Fruit fly (Drosophila melanogaster) whole organism, adult: Measurements from ENCODE around the gene toc.
A peak's percentile ranks its signal among the peaks of the same experiment; 100 is the strongest.

Experiments
- CG11617 ChIP-seq: fragments of 200-800 bp; sonication (Bioruptor generic); optimal IDR thresholded peaks from 2 replicates; lab custom pipeline; 2017; ENCODE audit warnings: mild to moderate bottlenecking, missing biosample characterization, missing genetic modification reagents, missing genetic modification characterization
- CG12768 ChIP-seq: fragments of 200-800 bp; sonication (Bioruptor generic); optimal IDR thresholded peaks from 2 replicates; lab custom pipeline; 2017; ENCODE audit warnings: missing biosample characterization, missing genetic modification characterization, mild to moderate bottlenecking, moderate library complexity, missing genetic modification reagents
- CG14711 ChIP-seq: fragments of 200-800 bp; sonication (Bioruptor generic); optimal IDR thresholded peaks from 2 replicates; lab custom pipeline; 2018; ENCODE audit warnings: missing biosample characterization, mild to moderate bottlenecking, missing genetic modification characterization, moderate library complexity
- CG1620 ChIP-seq: fragments of 200-800 bp; sonication (Bioruptor generic); optimal IDR thresholded peaks from 2 replicates; lab custom pipeline; 2016; ENCODE audit warnings: missing biosample characterization, missing genetic modification characterization
- CG33017 ChIP-seq: fragments of 200-800 bp; sonication (Bioruptor generic); optimal IDR thresholded peaks from 2 replicates; lab custom pipeline; 2018; ENCODE audit warnings: missing biosample characterization, mild to moderate bottlenecking, missing genetic modification characterization, moderate library complexity
- CG5204 ChIP-seq: fragments of 200-800 bp; sonication (Bioruptor generic); optimal IDR thresholded peaks from 2 replicates; lab custom pipeline; 2016; ENCODE audit warnings: missing biosample characterization, missing genetic modification characterization
- CG7045 ChIP-seq: fragments of 200-800 bp; sonication (Bioruptor generic); optimal IDR thresholded peaks from 2 replicates; lab custom pipeline; 2017; ENCODE audit warnings: missing biosample characterization, mild to moderate bottlenecking, missing genetic modification characterization
- CG7101 ChIP-seq: fragments of 200-800 bp; sonication (Bioruptor generic); optimal IDR thresholded peaks from 2 replicates; lab custom pipeline; 2018; ENCODE audit warnings: missing biosample characterization, mild to moderate bottlenecking, missing genetic modification characterization, moderate library complexity
- Clk ChIP-seq: fragments of 200-800 bp; sonication (Bioruptor generic); optimal IDR thresholded peaks from 2 replicates; lab custom pipeline; 2017; ENCODE audit warnings: missing biosample characterization, missing genetic modification characterization
- Crg-1 ChIP-seq: fragments of 200-800 bp; sonication (Bioruptor generic); optimal IDR thresholded peaks from 2 replicates; lab custom pipeline; 2016; ENCODE audit warnings: missing biosample characterization, missing genetic modification characterization
- Hr96 ChIP-seq: fragments of 200-800 bp; sonication (Bioruptor generic); optimal IDR thresholded peaks from 2 replicates; lab custom pipeline; 2016; ENCODE audit warnings: missing biosample characterization, missing genetic modification characterization
- Mnt ChIP-seq: fragments of 200-800 bp; sonication (Bioruptor generic); optimal IDR thresholded peaks from 2 replicates; lab custom pipeline; 2016; ENCODE audit warnings: missing biosample characterization, mild to moderate bottlenecking, missing genetic modification characterization
- bab1 ChIP-seq: fragments of 200-800 bp; sonication (Bioruptor generic); optimal IDR thresholded peaks from 3 replicates; lab custom pipeline; 2019; ENCODE audit warnings: missing biosample characterization, mild to moderate bottlenecking, missing genetic modification characterization, moderate library complexity
- cic ChIP-seq: fragments of 200-800 bp; sonication (Bioruptor generic); optimal IDR thresholded peaks from 2 replicates; lab custom pipeline; 2017; ENCODE audit warnings: missing biosample characterization, mild to moderate bottlenecking, missing genetic modification characterization, moderate library complexity
- cnc ChIP-seq, 2 experiments: fragments of >200 bp; optimal IDR thresholded peaks; 2 replicates each; lab custom pipeline; 2017
- kay ChIP-seq: fragments of 200-800 bp; sonication (Bioruptor generic); peaks from one replicate; lab custom pipeline; 2016; ENCODE audit warnings: missing biosample characterization, missing genetic modification characterization, borderline replicate concordance
- ovo ChIP-seq: fragments of 200-800 bp; sonication (Bioruptor generic); optimal IDR thresholded peaks from 2 replicates; lab custom pipeline; 2016; ENCODE audit warnings: missing biosample characterization, missing genetic modification characterization
- pad ChIP-seq: fragments of 200-800 bp; sonication (Bioruptor generic); optimal IDR thresholded peaks from 3 replicates; lab custom pipeline; 2017; ENCODE audit warnings: missing biosample characterization, missing genetic modification characterization, mild to moderate bottlenecking, moderate library complexity, missing genetic modification reagents
- tj ChIP-seq: fragments of 200-800 bp; sonication (Bioruptor generic); optimal IDR thresholded peaks from 3 replicates; lab custom pipeline; 2017; ENCODE audit warnings: missing biosample characterization, mild to moderate bottlenecking, missing genetic modification characterization, moderate library complexity
- toe ChIP-seq: fragments of 200-800 bp; sonication (Bioruptor generic); optimal IDR thresholded peaks from 2 replicates; lab custom pipeline; 2016; ENCODE audit warnings: missing biosample characterization, missing genetic modification characterization

The toc gene

dm6 chr2L:3100812-3101211 lies 43.8 kb downstream of the toc start:
- no peak for TF ChIP-seq Mnt (GFP tag; lab: Kevin White, UChicago)
- TF ChIP-seq kay (GFP tag; lab: Kevin White, UChicago), result no peak
- no peak for TF ChIP-seq CG7045
- TF ChIP-seq CG7101 (tag; lab: Kevin White, UChicago), result no peak

DNA sequence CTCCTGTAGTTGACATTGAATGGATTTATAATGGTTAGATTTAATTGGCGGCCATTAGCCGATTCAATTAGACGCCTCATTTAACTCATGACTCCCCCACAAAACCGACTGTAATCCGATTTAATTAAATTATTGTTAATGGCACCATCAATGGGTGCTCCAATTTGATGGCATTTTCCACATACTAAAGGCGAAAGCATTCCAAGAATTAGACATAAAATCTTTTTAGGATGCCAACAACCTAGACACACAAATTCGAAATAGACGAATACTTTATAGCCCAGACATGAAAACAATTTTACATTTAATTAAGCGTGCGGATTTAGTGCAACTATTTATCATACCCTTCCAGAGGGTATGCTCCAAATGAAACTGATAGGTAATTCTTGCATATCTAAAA lies 44.7 kb downstream of the toc start:
- no peak for TF ChIP-seq CG7101 (tag; lab: Kevin White, UChicago)
- no peak for TF ChIP-seq kay (GFP tag; lab: Kevin White, UChicago)
- no peak for TF ChIP-seq cnc (optimal IDR thresholded peaks at IDR 0.05; lab: Kevin White, UChicago)
- no peak for TF ChIP-seq CG1620 (GFP tag; lab: Kevin White, UChicago)
- no peak for TF ChIP-seq CG7045
- TF ChIP-seq CG12768 (GFP tag; lab: Kevin White, UChicago), result no peak
- TF ChIP-seq Crg-1 (GFP tag; lab: Kevin White, UChicago), result no peak
- no peak for TF ChIP-seq toe (GFP tag; lab: Kevin White, UChicago)
- no peak for TF ChIP-seq tj (GFP tag; lab: Kevin White, UChicago)
- TF ChIP-seq pad (GFP tag; lab: Kevin White, UChicago), result no peak
- TF ChIP-seq CG33017 (tag; lab: Kevin White, UChicago), result no peak
- TF ChIP-seq cic, result no peak
- no peak for TF ChIP-seq bab1
- no peak for TF ChIP-seq Clk (GFP tag; lab: Kevin White, UChicago)
- TF ChIP-seq Hr96 (GFP tag; lab: Kevin White, UChicago), result no peak
- no peak for TF ChIP-seq ovo (GFP tag; lab: Kevin White, UChicago)
- no peak for TF ChIP-seq CG14711
- TF ChIP-seq CG5204 (GFP tag; lab: Kevin White, UChicago), result no peak
- no peak for TF ChIP-seq CG11617 (GFP tag; lab: Kevin White, UChicago)
- no peak for TF ChIP-seq Mnt (GFP tag; lab: Kevin White, UChicago)

dm6 chr2L:3094901-3095777 lies 49.4 kb downstream of the toc start:
- no peak for TF ChIP-seq CG5204 (GFP tag; lab: Kevin White, UChicago)
- TF ChIP-seq kay (GFP tag; lab: Kevin White, UChicago), result peak; percentile 35

DNA sequence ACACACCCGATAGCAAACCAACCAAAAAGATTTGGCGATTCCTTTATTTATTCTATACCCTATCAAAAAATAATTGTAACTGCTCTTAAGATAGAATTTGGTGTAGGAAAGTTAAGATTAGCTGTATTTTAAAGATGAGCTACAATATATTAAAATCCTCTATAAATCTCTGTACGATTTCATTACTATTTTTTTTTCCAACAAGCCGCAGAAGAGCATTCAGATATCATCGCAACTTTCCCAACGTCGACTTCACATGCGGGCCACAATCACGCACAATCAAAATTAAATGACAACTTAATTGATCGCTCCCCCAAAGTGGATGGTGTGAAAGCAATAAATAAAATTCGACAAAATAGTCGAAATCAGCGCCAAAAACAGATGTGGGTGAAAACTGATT lies 52.1 kb downstream of the toc start:
- TF ChIP-seq bab1 (no peak), CG33017 (tag; lab: Kevin White, UChicago) (no peak), cic (no peak), CG14711 (no peak), Mnt (GFP tag; lab: Kevin White, UChicago) (no peak), ovo (GFP tag; lab: Kevin White, UChicago) (no peak), Hr96 (GFP tag; lab: Kevin White, UChicago) (no peak), tj (GFP tag; lab: Kevin White, UChicago) (no peak), CG11617 (GFP tag; lab: Kevin White, UChicago) (no peak), CG7045 (no peak), cnc (optimal IDR thresholded peaks at IDR 0.05; lab: Kevin White, UChicago) (no peak), Crg-1 (GFP tag; lab: Kevin White, UChicago) (no peak), kay (GFP tag; lab: Kevin White, UChicago) (no peak)

DNA sequence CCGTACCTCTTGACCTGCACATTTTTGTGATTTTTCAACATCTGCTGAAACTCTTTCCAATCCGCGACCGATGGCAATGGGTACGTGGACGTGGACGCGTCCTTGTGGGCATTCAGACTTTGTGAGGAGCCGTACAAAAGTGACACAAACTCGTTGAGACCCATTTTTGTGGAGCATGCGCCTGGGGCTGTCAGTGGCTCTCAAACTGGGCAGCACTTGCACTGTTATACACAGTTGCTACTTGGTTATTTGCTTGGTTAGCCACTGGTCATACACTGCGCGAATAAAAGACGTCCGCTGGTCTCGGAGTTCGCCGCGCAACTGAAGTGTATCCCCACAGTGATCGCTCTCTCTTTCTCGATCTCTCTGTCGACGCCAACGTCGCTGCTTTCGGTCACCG lies 54.3 kb downstream of the toc start:
- TF ChIP-seq Clk (GFP tag; lab: Kevin White, UChicago) (no peak), CG11617 (GFP tag; lab: Kevin White, UChicago) (no peak), Hr96 (GFP tag; lab: Kevin White, UChicago) (no peak), Crg-1 (GFP tag; lab: Kevin White, UChicago) (no peak), CG7101 (tag; lab: Kevin White, UChicago) (no peak), toe (GFP tag; lab: Kevin White, UChicago) (no peak), CG1620 (GFP tag; lab: Kevin White, UChicago) (no peak), pad (GFP tag; lab: Kevin White, UChicago) (no peak), Mnt (GFP tag; lab: Kevin White, UChicago) (no peak), bab1 (no peak), CG14711 (no peak), CG7045 (no peak), cic (no peak), CG5204 (GFP tag; lab: Kevin White, UChicago) (no peak), CG33017 (tag; lab: Kevin White, UChicago) (no peak), ovo (GFP tag; lab: Kevin White, UChicago) (no peak)

- TF ChIP-seq CG33017 (tag; lab: Kevin White, UChicago), result no peak
- TF ChIP-seq tj (GFP tag; lab: Kevin White, UChicago), result no peak
- no peak for TF ChIP-seq CG11617 (GFP tag; lab: Kevin White, UChicago)
- no peak for TF ChIP-seq toe (GFP tag; lab: Kevin White, UChicago)
- TF ChIP-seq bab1, result no peak
- TF ChIP-seq CG14711, result no peak
- TF ChIP-seq Clk (GFP tag; lab: Kevin White, UChicago), result no peak
- no peak for TF ChIP-seq pad (GFP tag; lab: Kevin White, UChicago)
- TF ChIP-seq CG12768 (GFP tag; lab: Kevin White, UChicago), result no peak
- TF ChIP-seq cnc (optimal IDR thresholded peaks at IDR 0.05; lab: Kevin White, UChicago), result no peak
- no peak for TF ChIP-seq Hr96 (GFP tag; lab: Kevin White, UChicago)
Measured at dm6 chr2L:3088238-3088874, 56.2 kb downstream of the toc start.
